Fruit fly (Drosophila melanogaster) ovary, adult (tissue): ENCODE data around the gene CG44000.

Experiments
- CG17801 ChIP-seq: fragments of 200-800 bp; optimal IDR thresholded peaks from 2 replicates; lab custom pipeline; 2019; ENCODE audit warnings: missing biosample characterization, mild to moderate bottlenecking, missing genetic modification characterization, moderate library complexity; ENCODE audit not compliant: partially characterized antibody

Gene CG44000

DNA sequence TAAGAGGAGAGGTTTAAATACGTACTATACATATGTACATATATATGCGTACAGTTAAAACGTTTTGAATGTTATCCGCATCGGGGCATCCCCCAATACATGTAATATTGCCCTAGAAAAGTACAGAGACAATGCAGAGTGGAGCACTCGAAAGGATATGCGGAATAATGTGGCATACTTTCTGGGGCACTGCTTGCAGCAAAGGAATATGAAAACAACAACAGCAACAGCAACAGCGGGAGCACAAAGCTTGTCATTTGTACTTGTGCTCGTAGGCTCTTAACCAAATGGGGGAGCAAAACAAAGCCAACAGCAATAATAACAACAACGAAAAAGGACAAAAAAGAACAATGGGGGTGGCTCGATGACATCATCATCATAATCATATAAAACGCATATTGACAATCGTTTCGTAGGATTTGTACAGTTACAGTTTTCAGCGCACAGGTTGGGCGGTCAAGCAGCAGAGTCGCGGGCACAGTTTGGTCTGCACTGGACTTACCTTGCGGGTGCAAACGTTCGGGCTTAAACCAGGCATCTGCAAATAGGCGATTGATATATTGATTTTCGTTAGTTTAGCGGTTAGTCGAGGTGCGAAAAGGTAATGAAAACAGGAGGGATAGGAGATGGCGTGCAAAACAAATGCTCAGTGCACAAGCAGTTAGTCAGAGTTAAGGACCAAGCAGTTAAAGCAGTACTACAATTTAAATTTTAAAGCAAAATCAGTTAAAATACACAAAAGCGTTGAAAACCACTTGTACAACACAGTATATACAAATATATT, 39.2 kb upstream of the CG44000 start:
- TF ChIP-seq CG17801: no peak

DNA sequence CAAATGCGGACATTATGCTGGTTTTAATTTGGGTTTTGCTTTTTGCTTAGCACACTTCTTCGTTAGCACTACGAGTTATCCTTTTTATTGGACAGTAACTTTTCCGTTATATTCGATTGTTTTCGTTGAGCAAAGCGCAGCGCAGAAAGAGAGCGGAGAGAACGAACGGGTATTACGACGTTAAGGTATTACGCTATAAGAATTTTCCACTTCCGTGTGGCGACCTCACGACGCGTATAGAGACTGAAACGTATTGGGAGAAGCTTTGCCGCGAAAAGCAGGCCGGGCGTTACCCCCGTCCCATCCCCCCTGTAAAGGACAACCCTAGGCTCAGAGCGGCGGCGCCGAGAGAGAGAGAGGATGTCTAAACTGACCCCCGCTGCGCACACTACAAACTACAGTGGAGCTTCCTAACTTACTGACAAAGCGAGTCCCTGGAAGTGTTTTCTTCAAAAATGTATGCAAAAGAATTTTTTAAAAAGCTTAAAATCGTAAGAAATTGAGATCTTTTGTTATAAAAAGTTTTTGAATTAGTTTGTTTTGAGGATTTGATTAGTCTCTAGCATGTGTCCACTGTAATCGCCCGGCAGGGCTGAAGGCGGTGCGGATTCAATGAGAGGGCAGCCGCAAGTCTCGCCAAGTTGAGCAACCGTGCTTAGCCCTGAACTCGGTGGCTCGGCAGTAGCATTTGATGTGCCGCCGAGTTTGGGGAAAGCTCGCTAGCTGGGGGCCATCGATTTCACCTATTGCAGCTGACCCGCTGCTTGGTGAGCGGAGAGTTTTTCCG, 38.2 kb upstream of the CG44000 start:
- peak; percentile 87 for TF ChIP-seq CG17801

DNA sequence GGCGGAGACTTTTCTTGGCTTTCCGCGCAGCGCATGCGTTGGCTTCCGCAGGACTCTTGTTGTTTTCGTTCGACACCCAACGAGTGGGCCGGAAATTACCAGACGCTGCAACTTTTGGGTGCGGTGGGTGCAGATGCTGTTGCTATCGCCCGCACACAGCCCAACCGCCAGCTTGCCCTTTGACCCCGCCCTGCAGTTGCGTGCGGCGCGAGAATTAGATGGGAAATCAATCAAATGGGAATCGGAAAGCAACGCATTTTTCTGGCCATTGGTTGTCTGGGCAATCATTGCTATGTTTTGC, 37.7 kb upstream of the CG44000 start:
- TF ChIP-seq CG17801: no peak

DNA sequence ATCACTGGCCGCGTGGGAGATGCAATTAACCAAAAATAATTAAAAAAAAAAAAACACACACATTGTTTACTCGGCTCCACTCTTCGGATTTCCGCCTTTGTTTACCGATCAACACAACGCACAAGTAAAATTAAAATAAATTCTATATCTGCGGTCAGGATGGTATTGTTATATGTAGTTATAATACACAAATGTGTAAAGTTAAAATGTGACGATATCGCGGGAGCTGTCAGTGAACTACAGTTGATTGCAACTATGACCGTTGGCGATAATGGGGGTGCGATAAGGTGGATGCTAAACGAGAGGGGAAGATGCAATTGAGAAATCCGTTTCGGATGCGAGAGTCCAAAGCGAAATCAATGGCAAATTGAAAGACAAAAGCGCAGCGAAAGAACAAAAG, 36.7 kb upstream of the CG44000 start:
- TF ChIP-seq CG17801: no peak

DNA sequence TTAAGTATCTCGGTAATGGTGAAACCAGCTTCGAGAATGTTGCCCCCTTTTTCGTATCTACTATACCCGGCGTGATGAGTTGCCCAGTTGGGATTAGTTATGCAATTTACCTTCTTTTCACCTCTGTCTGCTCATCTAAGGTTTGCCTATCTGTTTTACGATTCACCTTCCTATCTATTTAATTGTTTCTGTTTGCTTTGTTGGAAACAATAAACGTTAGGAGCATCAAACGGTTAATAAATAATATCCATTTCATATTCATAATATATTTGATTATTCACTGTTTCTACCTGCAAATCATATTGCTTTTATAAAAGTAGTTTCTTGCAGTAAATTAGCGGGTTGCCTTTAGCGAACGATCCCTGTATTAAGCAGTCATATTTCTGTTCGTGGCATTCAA, 35.8 kb upstream of the CG44000 start:
- TF ChIP-seq CG17801: peak; percentile 52

DNA sequence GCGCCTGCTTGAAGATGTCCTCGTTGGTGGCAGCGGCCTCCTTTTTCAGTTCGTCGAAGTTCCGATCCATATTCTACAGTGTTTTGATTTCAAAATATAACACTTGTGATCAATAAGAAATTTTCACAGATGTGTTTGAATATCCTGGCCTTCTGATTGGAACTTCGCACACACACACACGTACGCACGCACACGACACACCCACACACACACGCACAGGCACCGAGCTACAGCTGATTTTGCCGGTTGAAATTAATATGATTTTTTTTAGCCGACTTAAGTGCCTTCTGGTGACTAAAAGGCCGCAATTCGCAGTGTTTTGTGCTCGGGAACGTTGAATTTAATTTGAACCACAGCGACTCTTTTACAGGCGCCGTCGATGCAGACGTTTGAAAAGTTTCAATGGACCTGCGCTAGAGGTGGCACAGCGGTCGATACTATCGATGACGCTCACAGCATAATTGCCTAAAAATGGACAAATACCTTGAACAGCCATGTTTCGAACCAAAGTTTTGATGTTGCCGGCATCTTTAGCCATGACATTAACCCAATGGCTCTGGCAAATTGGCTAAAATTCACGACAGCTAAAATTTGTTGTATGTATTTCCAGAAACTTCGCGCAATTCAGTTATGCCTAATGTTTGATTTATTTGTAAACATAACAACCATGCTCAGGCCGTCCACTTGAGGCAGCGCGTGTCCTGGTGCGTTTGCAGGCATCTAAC, 33.6 kb upstream of the CG44000 start, which contains the start of gene Rtnl1:
Gene Rtnl1 (minus strand): TSS at position 415 of the 725 bp plus-strand sequence.
- peak; percentile 42 for TF ChIP-seq CG17801

DNA sequence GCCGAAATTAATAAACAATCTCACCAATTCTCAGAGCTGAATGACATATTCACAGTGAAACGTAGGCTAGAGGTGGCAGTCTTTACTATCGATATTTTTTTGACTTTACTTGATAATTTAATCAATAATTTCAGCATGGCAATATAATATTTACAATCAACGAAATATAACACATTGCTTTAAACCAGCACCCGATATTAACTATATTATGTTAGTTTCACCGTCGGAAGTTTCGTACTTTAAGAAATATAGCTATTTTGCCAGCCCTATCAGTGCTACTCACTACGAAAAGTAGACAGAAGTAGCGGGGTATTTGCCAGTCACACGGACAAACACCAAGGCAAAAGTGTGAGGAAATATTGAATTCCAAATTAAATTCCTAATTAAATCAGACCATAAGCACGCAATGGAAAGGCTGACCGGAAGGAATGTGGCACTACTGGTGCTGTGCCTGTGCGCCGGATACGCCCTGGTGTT, 32.2 kb upstream of the CG44000 start, which contains the start of the genes CG31917, Tfb5 and SelT:
Gene CG31917 (minus strand): TSS at position 51 of the 477 bp plus-strand sequence.
Gene Tfb5 (minus strand): TSS at position 51 of the 477 bp plus-strand sequence.
Gene SelT (plus strand): TSS at position 139 of the 477 bp plus-strand sequence.
- TF ChIP-seq CG17801: peak; percentile 73

DNA sequence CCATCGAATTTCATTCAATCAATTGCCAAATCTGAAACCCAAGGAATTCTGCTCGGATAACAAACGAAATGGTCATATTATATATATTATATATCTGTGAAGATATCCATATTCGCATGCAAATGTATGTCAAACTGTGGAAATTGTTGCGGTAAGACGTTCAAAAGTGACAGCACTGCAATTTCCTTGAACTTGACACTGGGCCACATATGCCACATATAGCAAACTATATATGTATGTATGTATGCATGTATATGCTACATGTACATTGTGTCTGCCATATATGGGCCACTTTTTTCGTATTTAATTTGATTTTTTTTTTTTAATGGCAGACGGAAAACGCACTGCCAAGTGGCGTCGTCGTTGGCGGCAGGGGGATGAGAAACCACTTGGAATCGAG, 22.6 kb upstream of the CG44000 start:
- TF ChIP-seq CG17801: no peak

DNA sequence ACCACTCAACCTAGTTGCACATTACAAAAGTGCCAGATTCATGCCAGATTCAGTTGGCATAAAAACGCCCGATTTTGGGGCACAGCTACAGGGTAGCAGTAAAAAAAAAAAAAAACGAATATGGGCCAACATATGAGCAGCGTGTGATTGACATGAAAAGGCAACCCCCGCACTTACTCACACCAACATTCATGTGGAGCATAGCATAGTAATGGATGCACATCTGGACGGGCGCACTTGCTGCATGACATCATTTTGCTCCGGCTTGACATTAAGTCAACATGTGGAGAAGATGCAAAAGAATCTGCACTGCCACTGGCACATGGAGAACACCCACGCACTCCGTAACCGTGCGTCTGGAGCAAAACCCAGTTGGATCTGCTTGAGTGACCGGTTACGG, 20.5 kb upstream of the CG44000 start:
- no peak for TF ChIP-seq CG17801

DNA sequence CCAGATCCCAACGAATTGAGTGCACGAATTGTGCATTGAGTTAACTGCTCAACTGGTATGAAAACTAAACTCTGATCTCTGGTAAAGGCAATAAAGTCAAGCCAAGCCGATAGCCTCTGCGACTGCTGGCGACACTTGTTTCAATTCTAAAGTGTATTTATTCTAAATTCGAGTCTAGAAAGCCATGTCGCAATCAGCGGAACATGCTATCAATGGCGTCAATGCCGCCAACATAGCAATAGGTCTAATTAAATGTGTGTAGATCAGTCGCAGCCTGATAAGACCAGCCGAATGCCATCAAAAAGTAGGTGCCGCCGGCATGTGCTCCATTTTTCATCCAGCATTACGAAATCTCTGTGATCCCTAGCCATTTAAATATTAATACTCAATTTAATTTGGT, 17.5 kb upstream of the CG44000 start:
- no peak for TF ChIP-seq CG17801

DNA sequence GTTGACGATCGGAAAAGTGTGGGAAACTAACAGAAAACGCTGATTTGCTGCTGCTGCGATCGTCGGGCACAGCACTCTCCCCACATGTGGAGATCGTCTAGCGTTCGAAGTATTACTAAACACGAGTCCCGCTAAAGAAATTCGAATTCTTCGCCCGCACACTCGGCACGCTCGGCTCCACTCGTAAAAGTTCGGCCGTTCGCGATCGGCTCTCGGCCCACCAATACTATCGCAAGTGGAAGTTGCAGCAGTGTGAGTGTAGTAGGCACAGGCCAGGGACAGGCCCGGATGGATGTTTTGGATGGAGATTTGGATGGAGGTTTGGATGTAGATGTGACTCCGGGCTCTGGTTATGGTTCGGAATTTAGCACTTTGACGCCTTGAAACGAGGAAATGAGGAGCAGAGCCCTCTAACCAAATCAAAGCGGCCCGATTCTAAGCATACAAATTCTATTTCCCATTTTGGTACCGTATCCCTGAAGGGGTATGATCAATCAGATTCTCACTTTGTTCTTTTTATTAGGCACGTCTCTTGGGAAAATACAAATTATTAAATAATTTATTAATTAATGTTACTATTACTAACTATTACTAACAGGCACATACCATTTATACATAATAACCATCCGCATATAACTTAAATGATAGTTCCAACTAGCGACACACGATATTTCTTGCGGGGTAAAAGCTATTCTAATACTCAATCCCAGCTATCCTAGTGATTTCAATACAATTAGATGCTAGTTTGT, 15.6 kb upstream of the CG44000 start:
- no peak for TF ChIP-seq CG17801

DNA sequence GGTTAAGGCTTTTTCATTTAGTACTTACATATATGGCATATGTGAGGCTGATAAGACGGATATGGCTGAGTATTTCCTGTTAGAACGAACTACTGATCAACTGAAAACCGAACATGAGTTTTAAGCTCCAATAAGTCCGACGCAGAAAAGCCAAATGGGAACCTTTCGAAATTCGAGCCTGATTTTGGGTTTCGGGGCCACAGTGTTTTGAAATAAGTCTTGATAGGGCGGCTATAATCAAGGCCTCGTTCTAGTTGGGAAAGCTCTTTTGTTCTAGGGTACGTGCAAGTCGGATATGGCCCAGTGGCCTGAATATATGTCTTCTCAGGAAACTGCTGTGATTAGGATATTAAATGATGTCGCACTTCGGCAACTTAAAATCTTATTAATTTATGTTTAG, 15.0 kb upstream of the CG44000 start, which contains the start of gene vkg:
Gene vkg (minus strand): TSS at position 101 of the 400 bp plus-strand sequence.
- no peak for TF ChIP-seq CG17801

DNA sequence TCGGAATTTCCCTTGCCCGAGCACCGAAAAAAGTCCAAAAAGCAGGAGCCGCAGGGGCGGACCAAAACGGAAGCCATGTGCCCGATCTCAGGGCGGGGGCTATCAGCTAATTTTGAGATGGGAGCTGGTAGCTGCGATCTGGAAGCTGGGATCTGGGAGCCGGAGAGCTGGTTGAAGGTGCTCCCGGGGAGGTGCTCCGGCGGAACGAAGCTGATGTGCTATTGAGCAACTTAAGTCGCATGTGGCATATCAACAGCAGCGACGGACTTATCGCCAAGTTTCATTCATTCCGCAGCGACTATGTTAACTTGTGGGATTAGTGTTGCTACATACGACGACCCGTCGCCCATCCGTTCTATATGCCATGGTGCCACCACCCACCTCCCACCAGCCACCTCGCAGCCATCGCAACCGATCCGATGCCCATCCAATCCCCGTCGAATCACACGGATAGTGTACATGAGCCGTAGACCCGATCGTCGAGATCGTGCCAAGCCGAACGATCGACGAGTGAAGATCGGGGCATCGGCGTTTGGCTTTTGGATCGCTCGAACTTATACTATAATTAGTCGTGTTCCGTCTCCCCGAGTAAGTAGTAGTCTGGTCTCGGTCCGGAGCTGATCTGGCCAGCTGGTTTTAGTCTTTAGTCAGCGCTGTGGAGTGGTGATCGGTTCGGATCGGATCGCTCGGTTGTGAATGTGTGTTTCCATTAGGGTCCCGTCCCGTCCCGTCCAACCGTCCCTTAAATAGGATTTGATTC, 13.8 kb upstream of the CG44000 start, which contains the start of gene Col4a1:
Gene Col4a1 (plus strand): TSS at position 561 of the 760 bp plus-strand sequence.
- TF ChIP-seq CG17801: no peak

DNA sequence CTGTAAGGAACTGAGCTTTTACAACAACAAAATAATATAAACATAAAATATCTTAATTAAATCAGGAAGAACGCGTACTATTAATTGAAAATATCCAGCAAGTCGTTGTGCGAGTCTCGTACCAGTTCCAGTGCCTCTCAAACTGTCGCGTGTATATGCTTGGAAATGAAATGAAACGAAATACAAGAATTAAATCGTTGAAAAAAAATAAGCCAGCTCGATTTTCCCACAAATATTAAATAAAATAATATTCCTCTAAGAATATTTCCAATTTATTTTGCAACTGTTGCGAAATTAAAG, 13.3 kb upstream of the CG44000 start:
- no peak for TF ChIP-seq CG17801

DNA sequence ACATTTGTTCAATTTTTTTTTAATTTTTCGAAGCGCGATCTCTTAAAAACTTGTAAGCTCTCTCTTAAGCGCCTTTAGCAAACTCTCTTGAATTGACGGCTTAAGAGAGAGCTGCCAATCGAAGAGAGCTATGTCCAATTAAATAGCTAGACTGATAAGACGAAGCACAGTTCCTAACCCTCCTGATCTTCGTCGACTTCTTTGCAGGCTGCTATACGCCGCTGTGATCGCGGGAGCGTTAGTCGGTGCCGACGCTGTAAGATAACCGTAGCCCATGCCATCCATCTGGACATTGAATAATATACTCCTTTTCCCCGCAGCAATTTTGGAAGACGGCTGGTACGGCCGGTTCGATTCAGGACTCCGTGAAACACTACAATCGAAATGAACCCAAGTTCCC, 12.5 kb upstream of the CG44000 start:
- no peak for TF ChIP-seq CG17801
